Fruit fly (Drosophila melanogaster): ENCODE results near the gene ssp2.

The ssp2 gene

DNA sequence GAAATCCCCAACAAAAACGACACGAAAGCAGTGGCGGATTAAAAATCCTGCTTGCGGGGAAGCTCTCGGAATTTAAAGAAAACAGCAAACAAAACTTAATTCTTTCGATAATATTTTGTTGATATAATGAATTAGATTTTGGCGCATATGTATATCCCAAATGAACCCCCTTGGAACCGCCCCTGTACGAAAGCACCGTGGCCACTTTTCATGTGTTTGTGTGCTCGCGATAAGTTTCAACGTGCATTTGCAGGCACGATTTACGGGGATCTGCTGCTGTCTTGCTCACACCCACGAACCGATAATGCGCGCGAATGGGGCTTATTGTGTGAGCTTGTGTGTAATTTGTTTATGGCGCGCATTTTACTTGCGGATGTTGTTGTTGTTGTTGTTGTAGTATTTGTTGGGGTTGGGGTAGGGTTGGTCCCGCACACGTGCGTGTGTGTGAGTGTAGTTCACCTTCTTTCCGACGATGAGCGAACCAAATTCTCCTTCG lies 40.0 kb downstream of the ssp2 start (continued):
- TF ChIP-seq CG34376 (GFP tag; optimal IDR thresholded peaks at IDR 0.05) = peak; percentile 92
- peak; percentile 80 for TF ChIP-seq ssp (GFP tag; IDR thresholded peaks at IDR 0.05)
- peak; percentile 97 for TF ChIP-seq ind (GFP tag; optimal IDR thresholded peaks at IDR 0.05)
- TF ChIP-seq fru (optimal IDR thresholded peaks at IDR 0.05) = no peak
- peak; percentile 97 for TF ChIP-seq Xbp1 (GFP tag; optimal IDR thresholded peaks at IDR 0.05)
- peak; percentile 97 for TF ChIP-seq lab (GFP tag; optimal IDR thresholded peaks at IDR 0.05)
- TF ChIP-seq kah (GFP tag; optimal IDR thresholded peaks at IDR 0.05) = peak; percentile 89
- peak; percentile 35; the same call in 1 of the 2 replicates for TF ChIP-seq bbx (GFP tag; IDR thresholded peaks at IDR 0.05; ENCODE audit: partially characterized antibody)
- peak; percentile 70 for TF ChIP-seq ro (GFP tag; IDR thresholded peaks at IDR 0.05)
- peak; percentile 98 for TF ChIP-seq row (GFP tag; IDR thresholded peaks at IDR 0.05)
- peak; percentile 95 for TF ChIP-seq CG32772 (GFP tag; IDR thresholded peaks at IDR 0.05)
- TF ChIP-seq CG2875 (GFP tag; optimal IDR thresholded peaks at IDR 0.05) = peak; percentile 93
- TF ChIP-seq trh (GFP tag; optimal IDR thresholded peaks at IDR 0.05) = peak; percentile 82
- peak; percentile 80 for TF ChIP-seq btn (GFP tag; optimal IDR thresholded peaks at IDR 0.05)
- TF ChIP-seq caup (GFP tag; optimal IDR thresholded peaks at IDR 0.05; ENCODE audit: severe bottlenecking) = peak; percentile 95
- peak; percentile 91 for TF ChIP-seq tup (GFP tag; optimal IDR thresholded peaks at IDR 0.05)
- peak; percentile 85 for TF ChIP-seq croc (GFP tag; conservative IDR thresholded peaks at IDR 0.05)
- peak; percentile 94 for TF ChIP-seq shn (GFP tag; optimal IDR thresholded peaks at IDR 0.05)
- peak; percentile 97 for TF ChIP-seq tin (GFP tag; optimal IDR thresholded peaks at IDR 0.05)
- TF ChIP-seq Fer1 (GFP tag; optimal IDR thresholded peaks at IDR 0.05) = peak; percentile 94
- peak; percentile 94 for TF ChIP-seq Abd-B (GFP tag; optimal IDR thresholded peaks at IDR 0.05)
- TF ChIP-seq sim (GFP tag; IDR thresholded peaks at IDR 0.05) = peak; percentile 61; the same call in 1 of the 2 replicates
- TF ChIP-seq en (GFP tag; optimal IDR thresholded peaks at IDR 0.05) = peak; percentile 92
- TF ChIP-seq CG12769 (tag; optimal IDR thresholded peaks at IDR 0.05) = peak; percentile 96
- no peak for TF ChIP-seq ato (GFP tag; IDR thresholded peaks at IDR 0.05; ENCODE audit: partially characterized antibody)
- peak; percentile 86 for TF ChIP-seq run (tag; optimal IDR thresholded peaks at IDR 0.05)
- peak; percentile 96 for TF ChIP-seq H15 (GFP tag; IDR thresholded peaks at IDR 0.05)
- no peak for TF ChIP-seq abd-A (tag; optimal IDR thresholded peaks at IDR 0.05)
- peak; percentile 93 for TF ChIP-seq CG6813 (GFP tag; optimal IDR thresholded peaks at IDR 0.05)
- peak; percentile 94 for TF ChIP-seq CG33213 (GFP tag; optimal IDR thresholded peaks at IDR 0.05)
- TF ChIP-seq CG15011 (GFP tag; optimal IDR thresholded peaks at IDR 0.05) = peak; percentile 88
- no peak for TF ChIP-seq cad (GFP tag; optimal IDR thresholded peaks at IDR 0.05)
- peak; percentile 78 for TF ChIP-seq ham (GFP tag; IDR thresholded peaks at IDR 0.05)
- no peak for TF ChIP-seq mld (GFP tag; IDR thresholded peaks at IDR 0.05; ENCODE audit: partially characterized antibody)
- TF ChIP-seq lmd (GFP tag; IDR thresholded peaks at IDR 0.05) = peak; percentile 89
- TF ChIP-seq Optix (GFP tag; IDR thresholded peaks at IDR 0.05) = peak; percentile 97
- TF ChIP-seq Eip74EF (GFP tag; optimal IDR thresholded peaks at IDR 0.05) = peak in 1 of 2 experiments; percentile 91
- no peak for TF ChIP-seq Hr39 (optimal IDR thresholded peaks at IDR 0.05)
- peak; percentile 94 for TF ChIP-seq nerfin-1 (tag; optimal IDR thresholded peaks at IDR 0.05)
- TF ChIP-seq sens (GFP tag) = peak; percentile 99
- TF ChIP-seq salm (tag; optimal IDR thresholded peaks at IDR 0.05) = peak; percentile 91
- TF ChIP-seq stwl (tag; optimal IDR thresholded peaks at IDR 0.05) = no peak
- TF ChIP-seq sisA (GFP tag; IDR thresholded peaks at IDR 0.05) = peak; percentile 98
- peak; percentile 81 for TF ChIP-seq Hey (tag; optimal IDR thresholded peaks at IDR 0.05)
- TF ChIP-seq luna (GFP tag; optimal IDR thresholded peaks at IDR 0.05) = peak; percentile 50
- no peak for TF ChIP-seq CG6791 (GFP tag; IDR thresholded peaks at IDR 0.05; ENCODE audit: partially characterized antibody)
- peak; percentile 3 for TF ChIP-seq fd102C (GFP tag; optimal IDR thresholded peaks at IDR 0.05)
- TF ChIP-seq CG12071 (GFP tag; optimal IDR thresholded peaks at IDR 0.05) = peak; percentile 95
- TF ChIP-seq dysf (GFP tag; IDR thresholded peaks at IDR 0.05) = peak; percentile 95
- TF ChIP-seq NK7.1 (GFP tag; optimal IDR thresholded peaks at IDR 0.05) = peak; percentile 90
- TF ChIP-seq CG11398 (GFP tag; optimal IDR thresholded peaks at IDR 0.05) = peak; percentile 90
